Worm (Caenorhabditis elegans) whole organism, mixed stage, embryonic: ENCODE measurements around the gene sox-2.

Source experiments
- ces-1 ChIP-seq: fragments of 150-350 bp; optimal IDR thresholded peaks from 2 replicates; lab custom pipeline; 2014; ENCODE audit warnings: missing biosample characterization, missing genetic modification reagents, missing genetic modification characterization
- elt-1 ChIP-seq: sonication (generic microtip); optimal IDR thresholded peaks from 2 replicates; lab custom pipeline; 2017; ENCODE audit warnings: missing genetic modification characterization, mild to moderate bottlenecking, missing compliant biosample characterization, antibody characterized with exemption, moderate library complexity, borderline replicate concordance; ENCODE audit not compliant: insufficient read depth
- elt-3 ChIP-seq: fragments of 150-350 bp; optimal IDR thresholded peaks from 2 replicates; lab custom pipeline; 2014; ENCODE audit warnings: missing biosample characterization, missing genetic modification characterization
- lin-32 ChIP-seq: fragments of 200-800 bp; sonication (Bioruptor generic); optimal IDR thresholded peaks from 2 replicates; lab custom pipeline; 2018; ENCODE audit warnings: mild to moderate bottlenecking, missing genetic modification characterization, missing compliant biosample characterization
- nhr-28 ChIP-seq: fragments of 150-350 bp; optimal IDR thresholded peaks from 2 replicates; lab custom pipeline; 2014; ENCODE audit warnings: missing biosample characterization, missing genetic modification characterization
- nhr-76 ChIP-seq: sonication (generic microtip); optimal IDR thresholded peaks from 2 replicates; lab custom pipeline; 2017; ENCODE audit warnings: missing biosample characterization, missing genetic modification characterization
- pha-4 ChIP-seq: fragments of 150-350 bp; optimal IDR thresholded peaks from 2 replicates; lab custom pipeline; 2018; ENCODE audit warnings: missing biosample characterization, missing genetic modification reagents, missing genetic modification characterization
- sem-2 ChIP-seq: fragments of 200-800 bp; sonication (Bioruptor generic); optimal IDR thresholded peaks from 2 replicates; lab custom pipeline; 2018; ENCODE audit warnings: mild to moderate bottlenecking, missing genetic modification characterization, missing compliant biosample characterization
- zip-8 ChIP-seq: fragments of 150-350 bp; optimal IDR thresholded peaks from 2 replicates; lab custom pipeline; 2014; ENCODE audit warnings: missing biosample characterization, missing genetic modification characterization

ce11 chrX:7424813-7425212 lies 38.7 kb downstream of the sox-2 start, which contains the start of gene mnm-2:
- TF ChIP-seq ces-1 (no peak), nhr-76 (no peak), elt-3 (tag; lab: Kevin White, UChicago) (no peak), pha-4 (tag; lab: Kevin White, UChicago) (no peak), elt-1 (tag; lab: Kevin White, UChicago) (no peak), sem-2 (GFP tag; lab: Kevin White, UChicago) (no peak), lin-32 (GFP tag; lab: Kevin White, UChicago) (no peak), zip-8 (tag; lab: Kevin White, UChicago) (no peak), nhr-28 (no peak)
